Fruit fly (Drosophila melanogaster) whole organism, prepupa: Measurements from ENCODE around the gene CG12692.
A peak's percentile ranks its signal among the peaks of the same experiment; 100 is the strongest.

ENCODE experiments used
- Blimp-1 ChIP-seq: fragments of 200-800 bp; sonication (Bioruptor generic); optimal IDR thresholded peaks from 3 replicates; lab custom pipeline; 2017; ENCODE audit warnings: missing biosample characterization, missing genetic modification characterization, mild to moderate bottlenecking, moderate library complexity, missing genetic modification reagents
- CG10631 ChIP-seq: fragments of 200-800 bp; sonication (Bioruptor generic); optimal IDR thresholded peaks from 2 replicates; lab custom pipeline; 2016; ENCODE audit warnings: missing biosample characterization, missing genetic modification characterization
- CG10669 ChIP-seq: fragments of 200-800 bp; sonication (Bioruptor generic); optimal IDR thresholded peaks from 3 replicates; lab custom pipeline; 2018; ENCODE audit warnings: missing biosample characterization, mild to moderate bottlenecking, missing genetic modification characterization, moderate library complexity
- CG11294 ChIP-seq: fragments of 200-800 bp; sonication (Bioruptor generic); IDR thresholded peaks from 2 replicates; pipeline ENCODE4 v1.3.6; 2022; ENCODE audit warnings: missing biosample characterization, missing genetic modification characterization
- CG11762 ChIP-seq: fragments of 200-800 bp; sonication (Bioruptor generic); optimal IDR thresholded peaks from 3 replicates; lab custom pipeline; 2016; ENCODE audit warnings: missing biosample characterization, missing genetic modification characterization; ENCODE audit not compliant: insufficient read depth
- CG11902 ChIP-seq: fragments of 200-800 bp; sonication (Bioruptor generic); optimal IDR thresholded peaks from 3 replicates; lab custom pipeline; 2016; ENCODE audit warnings: missing biosample characterization, missing genetic modification characterization
- CG15336 ChIP-seq: fragments of 200-800 bp; sonication (Bioruptor generic); IDR thresholded peaks from 2 replicates; pipeline ENCODE4 v1.3.6; 2022; ENCODE audit warnings: missing biosample characterization, missing genetic modification characterization
- CG31627 ChIP-seq: fragments of 200-800 bp; sonication (Bioruptor generic); optimal IDR thresholded peaks from 3 replicates; lab custom pipeline; 2016; ENCODE audit warnings: missing biosample characterization, missing genetic modification characterization
- CG32006 ChIP-seq: fragments of 200-800 bp; sonication (Bioruptor generic); optimal IDR thresholded peaks from 3 replicates; lab custom pipeline; 2017; ENCODE audit warnings: missing biosample characterization, mild to moderate bottlenecking, missing genetic modification characterization
- CG34406 ChIP-seq: fragments of 200-800 bp; sonication (Bioruptor generic); optimal IDR thresholded peaks from 3 replicates; lab custom pipeline; 2016; ENCODE audit warnings: missing biosample characterization, missing genetic modification characterization
- CG3919 ChIP-seq: fragments of 200-800 bp; sonication (Bioruptor generic); optimal IDR thresholded peaks from 3 replicates; lab custom pipeline; 2016; ENCODE audit warnings: missing biosample characterization, missing genetic modification characterization
- CG4318 ChIP-seq: fragments of 200-800 bp; sonication (Bioruptor generic); optimal IDR thresholded peaks from 3 replicates; lab custom pipeline; 2017; ENCODE audit warnings: missing biosample characterization, mild to moderate bottlenecking, missing genetic modification characterization
- CG6163 ChIP-seq: fragments of 200-800 bp; sonication (Bioruptor generic); IDR thresholded peaks from 3 replicates; pipeline ENCODE4 v1.3.6; 2022; ENCODE audit warnings: missing biosample characterization, missing genetic modification characterization
- CG6276 ChIP-seq: fragments of 200-800 bp; sonication (Bioruptor generic); optimal IDR thresholded peaks from 2 replicates; lab custom pipeline; 2017; ENCODE audit warnings: missing biosample characterization, mild to moderate bottlenecking, missing genetic modification characterization
- CG6792 ChIP-seq: fragments of 200-800 bp; sonication (Bioruptor generic); optimal IDR thresholded peaks from 3 replicates; lab custom pipeline; 2016; ENCODE audit warnings: missing biosample characterization, missing genetic modification characterization
- CG6808 ChIP-seq: fragments of 200-800 bp; sonication (Bioruptor generic); optimal IDR thresholded peaks from 3 replicates; lab custom pipeline; 2017; ENCODE audit warnings: missing biosample characterization, missing genetic modification characterization, mild to moderate bottlenecking, moderate library complexity, missing genetic modification reagents
- CG6854 ChIP-seq: fragments of 200-800 bp; sonication (Bioruptor generic); optimal IDR thresholded peaks from 2 replicates; lab custom pipeline; 2017; ENCODE audit warnings: missing biosample characterization, mild to moderate bottlenecking, missing genetic modification characterization
- CG7368 ChIP-seq: fragments of 200-800 bp; sonication (Bioruptor generic); optimal IDR thresholded peaks from 3 replicates; lab custom pipeline; 2016; ENCODE audit warnings: missing biosample characterization, missing genetic modification characterization
- CG8119 ChIP-seq: fragments of 200-800 bp; sonication (Bioruptor generic); IDR thresholded peaks from 3 replicates; pipeline ENCODE4 v1.3.6; 2022; ENCODE audit warnings: missing biosample characterization, missing genetic modification characterization
- CG9139 ChIP-seq: fragments of 200-800 bp; sonication (Bioruptor generic); optimal IDR thresholded peaks from 3 replicates; lab custom pipeline; 2017; ENCODE audit warnings: missing biosample characterization, mild to moderate bottlenecking, missing genetic modification characterization
- Eip75B ChIP-seq: fragments of 200-800 bp; sonication (Bioruptor generic); optimal IDR thresholded peaks from 3 replicates; lab custom pipeline; 2016; ENCODE audit warnings: missing biosample characterization, missing genetic modification characterization
- Eip78C ChIP-seq: fragments of 200-800 bp; sonication (Bioruptor generic); peaks from one replicate; lab custom pipeline; 2016; ENCODE audit warnings: missing biosample characterization, missing genetic modification characterization
- Eip93F ChIP-seq: fragments of 200-800 bp; sonication (Bioruptor generic); optimal IDR thresholded peaks from 2 replicates; lab custom pipeline; 2016; ENCODE audit warnings: missing biosample characterization, mild to moderate bottlenecking, missing genetic modification characterization
- Ets21C ChIP-seq: fragments of 200-800 bp; sonication (Bioruptor generic); optimal IDR thresholded peaks from 3 replicates; lab custom pipeline; 2016; ENCODE audit warnings: missing biosample characterization, missing genetic modification characterization
- Ets96B ChIP-seq: fragments of 200-800 bp; optimal IDR thresholded peaks from 2 replicates; lab custom pipeline; 2019; ENCODE audit warnings: missing biosample characterization, mild to moderate bottlenecking, missing genetic modification characterization, moderate library complexity
- Hr38 ChIP-seq: sonication (Bioruptor generic); optimal IDR thresholded peaks from 2 replicates; lab custom pipeline; 2016; ENCODE audit warnings: missing biosample characterization, missing genetic modification characterization
- Hr39 ChIP-seq: fragments of 200-800 bp; sonication (Bioruptor generic); optimal IDR thresholded peaks from 2 replicates; lab custom pipeline; 2016; ENCODE audit warnings: missing biosample characterization, missing genetic modification characterization
- Met ChIP-seq: fragments of 200-800 bp; sonication (Bioruptor generic); optimal IDR thresholded peaks from 3 replicates; lab custom pipeline; 2016; ENCODE audit warnings: missing biosample characterization, missing genetic modification characterization
- Sox102F ChIP-seq: fragments of 200-800 bp; sonication (Bioruptor generic); optimal IDR thresholded peaks from 2 replicates; lab custom pipeline; 2016; ENCODE audit warnings: missing biosample characterization, mild to moderate bottlenecking, missing genetic modification characterization
- Sox14 ChIP-seq: fragments of 200-800 bp; sonication (Bioruptor generic); optimal IDR thresholded peaks from 3 replicates; lab custom pipeline; 2016; ENCODE audit warnings: missing biosample characterization, missing genetic modification characterization
- cyc ChIP-seq: fragments of 200-800 bp; sonication (Bioruptor generic); optimal IDR thresholded peaks from 3 replicates; lab custom pipeline; 2016; ENCODE audit warnings: missing biosample characterization, missing genetic modification characterization
- dac ChIP-seq: fragments of 200-800 bp; sonication (Bioruptor generic); optimal IDR thresholded peaks from 2 replicates; lab custom pipeline; 2017; ENCODE audit warnings: missing biosample characterization, mild to moderate bottlenecking, missing genetic modification characterization
- dsx ChIP-seq: fragments of 200-800 bp; optimal IDR thresholded peaks from 3 replicates; lab custom pipeline; 2019; ENCODE audit warnings: missing biosample characterization, mild to moderate bottlenecking, missing genetic modification characterization, moderate library complexity; ENCODE audit not compliant: poor library complexity, severe bottlenecking
- eg ChIP-seq: fragments of 200-800 bp; sonication (Bioruptor generic); IDR thresholded peaks from 3 replicates; pipeline ENCODE4 v1.3.6; 2022; ENCODE audit warnings: missing biosample characterization, missing genetic modification characterization
- esn ChIP-seq: fragments of 200-800 bp; sonication (Bioruptor generic); optimal IDR thresholded peaks from 2 replicates; lab custom pipeline; 2016; ENCODE audit warnings: missing biosample characterization, mild to moderate bottlenecking, missing genetic modification characterization, moderate library complexity
- fd85E ChIP-seq: fragments of 200-800 bp; sonication (Bioruptor generic); optimal IDR thresholded peaks from 3 replicates; lab custom pipeline; 2016; ENCODE audit warnings: missing biosample characterization, missing genetic modification characterization
- fkh ChIP-seq: fragments of 200-800 bp; sonication (Bioruptor generic); optimal IDR thresholded peaks from 3 replicates; lab custom pipeline; 2017; ENCODE audit warnings: missing biosample characterization, mild to moderate bottlenecking, missing genetic modification characterization, moderate library complexity
- lz ChIP-seq: fragments of 200-800 bp; sonication (Bioruptor generic); optimal IDR thresholded peaks from 3 replicates; lab custom pipeline; 2016; ENCODE audit warnings: missing biosample characterization, missing genetic modification characterization
- net ChIP-seq: fragments of 200-800 bp; sonication (Bioruptor generic); optimal IDR thresholded peaks from 3 replicates; lab custom pipeline; 2016; ENCODE audit warnings: missing biosample characterization, missing genetic modification characterization
- pdm3 ChIP-seq: fragments of 200-800 bp; sonication (Bioruptor generic); optimal IDR thresholded peaks from 3 replicates; lab custom pipeline; 2016; ENCODE audit warnings: missing biosample characterization, missing genetic modification characterization
- salr ChIP-seq, 2 experiments: fragments of 200-800 bp; sonication (Bioruptor generic); optimal IDR thresholded peaks; 3 replicates each; lab custom pipeline; 2016 to 2018; ENCODE audit warnings: missing biosample characterization in 2 of 2, missing genetic modification characterization in 2 of 2, mild to moderate bottlenecking in 1 of 2
- spab ChIP-seq: fragments of 200-800 bp; sonication (Bioruptor generic); optimal IDR thresholded peaks from 2 replicates; lab custom pipeline; 2017; ENCODE audit warnings: missing biosample characterization, mild to moderate bottlenecking, missing genetic modification characterization, missing genetic modification reagents
- ss ChIP-seq, 2 experiments: fragments of 200-800 bp; sonication (Bioruptor generic); optimal IDR thresholded peaks; 2 replicates in 1 of 2; 3 replicates in 1 of 2; lab custom pipeline; 2017 to 2018; ENCODE audit warnings: mild to moderate bottlenecking in 2 of 2, missing biosample characterization in 2 of 2, missing genetic modification characterization in 2 of 2, moderate library complexity in 1 of 2
- topi ChIP-seq: fragments of 200-800 bp; sonication (Bioruptor generic); optimal IDR thresholded peaks from 3 replicates; lab custom pipeline; 2016; ENCODE audit warnings: missing biosample characterization, missing genetic modification characterization
- vri ChIP-seq: fragments of 200-800 bp; sonication (Bioruptor generic); optimal IDR thresholded peaks from 3 replicates; lab custom pipeline; 2016; ENCODE audit warnings: missing biosample characterization, mild to moderate bottlenecking, missing genetic modification characterization

CG12692 gene

DNA sequence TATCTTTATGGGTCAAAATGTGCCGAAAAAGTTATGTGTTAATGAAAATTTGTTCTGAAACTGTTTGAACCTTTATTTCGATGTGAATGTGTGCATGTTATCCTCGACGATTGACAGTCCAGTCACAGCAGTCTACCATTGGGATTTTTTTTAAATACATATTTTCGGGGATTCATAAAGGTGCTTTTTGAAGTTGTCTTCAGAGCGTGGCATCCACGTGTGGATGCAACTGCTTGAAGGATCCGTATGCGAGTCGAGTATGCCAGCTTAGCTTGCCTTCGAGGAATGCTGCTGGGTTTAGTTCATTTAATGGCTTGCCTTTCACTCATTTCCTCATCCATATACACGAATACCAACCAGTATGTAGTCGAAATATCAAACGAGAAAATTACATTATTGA is 27.2 kb upstream of the CG12692 start, which contains the start of gene CG12693:
Gene CG12693, minus strand, starts transcription at position 101 of the 400 bp plus-strand sequence.
- no peak for TF ChIP-seq CG11902 (GFP tag; lab: Kevin White, UChicago)
- no peak for TF ChIP-seq CG7368 (GFP tag; lab: Kevin White, UChicago)
- TF ChIP-seq Ets96B (tag; lab: Kevin White, UChicago), result no peak
- no peak for TF ChIP-seq CG4318
- TF ChIP-seq Ets21C (GFP tag; lab: Kevin White, UChicago), result no peak
- TF ChIP-seq Eip93F (GFP tag; lab: Kevin White, UChicago), result no peak
- TF ChIP-seq CG15336, result no peak
- no peak for TF ChIP-seq Hr38 (GFP tag; lab: Kevin White, UChicago)
- TF ChIP-seq CG6163, result no peak
- TF ChIP-seq lz (GFP tag; lab: Kevin White, UChicago), result no peak
- TF ChIP-seq CG6854, result no peak
- no peak for TF ChIP-seq Blimp-1 (GFP tag; lab: Kevin White, UChicago)
- TF ChIP-seq fd85E (GFP tag; lab: Kevin White, UChicago), result no peak
- no peak for TF ChIP-seq salr (GFP tag; optimal IDR thresholded peaks at IDR 0.05; lab: Kevin White, UChicago)
- TF ChIP-seq CG11762 (GFP tag; lab: Kevin White, UChicago), result no peak
- no peak for TF ChIP-seq pdm3 (GFP tag; lab: Kevin White, UChicago)
- TF ChIP-seq CG34406, result no peak

DNA sequence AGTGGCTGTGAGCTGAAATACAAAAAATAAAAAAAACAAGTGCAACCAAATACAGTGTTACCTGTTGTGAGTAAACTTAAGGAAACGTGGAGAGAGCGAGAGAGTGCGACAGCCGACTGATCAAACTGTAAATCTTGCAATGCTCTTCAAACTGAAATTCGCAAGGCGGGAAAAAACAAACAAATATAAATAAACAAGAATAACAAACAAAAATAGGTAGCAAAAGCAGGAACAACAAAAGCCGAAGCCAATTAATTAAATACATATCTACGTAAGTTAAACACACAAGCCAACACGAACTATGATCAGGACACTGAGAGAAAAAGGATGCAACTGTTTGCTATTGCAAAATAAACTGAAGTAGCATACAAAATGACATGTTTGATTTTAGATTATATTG is 23.2 kb upstream of the CG12692 start:
- TF ChIP-seq salr (GFP tag; optimal IDR thresholded peaks at IDR 0.05; lab: Kevin White, UChicago) (peak in 1 of 2 experiments; percentile 13), eg (GFP tag; lab: Robert Waterston, UW) (peak; percentile 37; the same call in 2 of the 3 replicates), CG11294 (GFP tag; lab: Robert Waterston, UW) (no peak), CG10669 (GFP tag; lab: Kevin White, UChicago) (peak; percentile 33), CG6163 (peak; percentile 51; the same call in 1 of the 3 replicates), Eip78C (GFP tag; lab: Kevin White, UChicago) (peak; percentile 70), CG7368 (GFP tag; lab: Kevin White, UChicago) (no peak)

DNA sequence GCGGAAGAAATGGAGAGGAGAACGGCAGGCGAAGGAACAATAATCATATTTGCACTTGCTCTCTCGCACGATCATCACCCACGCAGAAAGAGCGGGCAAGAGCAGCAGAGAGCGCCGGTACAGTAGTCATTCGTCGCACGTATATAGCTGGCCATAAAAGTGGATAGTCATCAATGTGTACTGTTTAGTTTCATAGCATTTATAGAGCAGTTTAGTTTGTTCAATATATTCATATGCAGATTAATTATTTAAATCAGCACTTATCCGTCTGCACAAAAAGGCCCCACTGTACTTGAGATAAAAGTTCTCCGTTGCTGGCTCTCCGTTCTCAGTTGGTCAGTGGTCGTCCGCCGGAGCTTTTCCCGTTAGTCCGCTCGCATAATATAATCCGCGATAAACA is 22.6 kb upstream of the CG12692 start:
- peak; percentile 94 for TF ChIP-seq fd85E (GFP tag; lab: Kevin White, UChicago)
- peak; percentile 99 for TF ChIP-seq CG10631
- TF ChIP-seq CG4318, result peak; percentile 97
- TF ChIP-seq cyc, result peak; percentile 100
- TF ChIP-seq Hr39 (GFP tag; lab: Kevin White, UChicago), result peak; percentile 100
- peak; percentile 100 for TF ChIP-seq CG6163
- peak; percentile 99 for TF ChIP-seq CG6792 (GFP tag; lab: Kevin White, UChicago)
- TF ChIP-seq CG9139 (GFP tag; lab: Kevin White, UChicago), result peak; percentile 94
- TF ChIP-seq Sox14, result peak; percentile 99
- peak; percentile 98 for TF ChIP-seq CG7368 (GFP tag; lab: Kevin White, UChicago)
- TF ChIP-seq eg (GFP tag; lab: Robert Waterston, UW), result peak; percentile 99
- TF ChIP-seq spab (GFP tag; lab: Kevin White, UChicago), result peak; percentile 95
- TF ChIP-seq Blimp-1 (GFP tag; lab: Kevin White, UChicago), result peak; percentile 96
- peak; percentile 87 for TF ChIP-seq fkh (GFP tag; lab: Kevin White, UChicago)
- peak; percentile 98 for TF ChIP-seq CG11762 (GFP tag; lab: Kevin White, UChicago)
- TF ChIP-seq CG31627 (GFP tag; lab: Kevin White, UChicago), result peak; percentile 100
- peak; percentile 99 for TF ChIP-seq CG11902 (GFP tag; lab: Kevin White, UChicago)
- peak; percentile 98 for TF ChIP-seq CG32006
- TF ChIP-seq dsx, result peak; percentile 94
- peak; percentile 98 for TF ChIP-seq CG10669 (GFP tag; lab: Kevin White, UChicago)
- peak; percentile 99 for TF ChIP-seq topi (GFP tag; lab: Kevin White, UChicago)
- TF ChIP-seq ss (GFP tag; optimal IDR thresholded peaks at IDR 0.05; lab: Kevin White, UChicago), result peak; percentile 92 to 98
- TF ChIP-seq Eip75B (GFP tag; lab: Kevin White, UChicago), result peak; percentile 99
- TF ChIP-seq dac (GFP tag; lab: Kevin White, UChicago), result peak; percentile 95
- peak; percentile 97 for TF ChIP-seq CG6276
- TF ChIP-seq CG3919 (GFP tag; lab: Kevin White, UChicago), result peak; percentile 99
- TF ChIP-seq Eip93F (GFP tag; lab: Kevin White, UChicago), result peak; percentile 98
- TF ChIP-seq Sox102F (GFP tag; lab: Kevin White, UChicago), result peak; percentile 99
- peak; percentile 99 for TF ChIP-seq Met (GFP tag; lab: Kevin White, UChicago)
- peak; percentile 99 for TF ChIP-seq CG8119
- peak; percentile 97 for TF ChIP-seq net (GFP tag; lab: Kevin White, UChicago)
- peak; percentile 98 for TF ChIP-seq vri (GFP tag; lab: Kevin White, UChicago)
- TF ChIP-seq esn (GFP tag; lab: Kevin White, UChicago), result peak; percentile 99
- TF ChIP-seq CG6808, result peak; percentile 94
